Worm (Caenorhabditis elegans) whole organism, L1 larva: ENCODE data around the gene clc-28.

ENCODE experiments used
- C04F5.9 ChIP-seq: sonication (generic microtip); optimal IDR thresholded peaks from 2 replicates; lab custom pipeline; 2016; ENCODE audit warnings: missing genetic modification characterization, missing compliant biosample characterization
- C16A3.4 ChIP-seq: fragments of 150-350 bp; optimal IDR thresholded peaks from 2 replicates; lab custom pipeline; 2014; ENCODE audit warnings: missing biosample characterization, missing genetic modification characterization
- F16B12.6 ChIP-seq: fragments of 150-350 bp; optimal IDR thresholded peaks from 2 replicates; lab custom pipeline; 2014; ENCODE audit warnings: missing biosample characterization, missing genetic modification characterization
- Y116A8C.19 ChIP-seq: sonication (generic microtip); optimal IDR thresholded peaks from 2 replicates; lab custom pipeline; 2016; ENCODE audit warnings: missing compliant biosample characterization, missing genetic modification characterization, borderline replicate concordance
- aha-1 ChIP-seq: fragments of 150-350 bp; optimal IDR thresholded peaks from 2 replicates; lab custom pipeline; 2014; ENCODE audit warnings: missing biosample characterization, missing genetic modification characterization
- alr-1 ChIP-seq: fragments of 200-800 bp; sonication (Bioruptor generic); optimal IDR thresholded peaks from 2 replicates; lab custom pipeline; 2018; ENCODE audit warnings: borderline replicate concordance, mild to moderate bottlenecking, missing genetic modification characterization, missing compliant biosample characterization
- aly-2 ChIP-seq: fragments of 150-350 bp; optimal IDR thresholded peaks from 2 replicates; lab custom pipeline; 2014; ENCODE audit warnings: missing biosample characterization, missing genetic modification characterization
- ceh-82 ChIP-seq, 3 experiments: fragments of 150-350 bp in 1 of 3; sonication (generic microtip) in 2 of 3; optimal IDR thresholded peaks; 2 replicates each; lab custom pipeline; 2014 to 2017; ENCODE audit warnings: missing biosample characterization in 3 of 3, missing genetic modification characterization in 3 of 3
- ceh-88 ChIP-seq: fragments of 200-800 bp; sonication (Bioruptor generic); IDR thresholded peaks from 2 replicates; pipeline ENCODE4 v1.3.6; 2022; ENCODE audit warnings: missing genetic modification characterization, missing compliant biosample characterization
- ceh-90 ChIP-seq: sonication (generic microtip); optimal IDR thresholded peaks from 2 replicates; lab custom pipeline; 2016; ENCODE audit warnings: missing genetic modification characterization, missing compliant biosample characterization
- ces-1 ChIP-seq: fragments of 150-350 bp; optimal IDR thresholded peaks from 2 replicates; lab custom pipeline; 2014; ENCODE audit warnings: missing biosample characterization, missing genetic modification reagents, missing genetic modification characterization
- dsc-1 ChIP-seq: sonication (generic microtip); optimal IDR thresholded peaks from 2 replicates; lab custom pipeline; 2016; ENCODE audit warnings: mild to moderate bottlenecking, missing genetic modification characterization, missing compliant biosample characterization
- efl-1 ChIP-seq, 4 experiments: fragments of 150-350 bp; optimal IDR thresholded peaks in 3 of 4; peaks in 1 of 4; 1 replicate in 1 of 4; 2 replicates in 3 of 4; lab custom pipeline; 2014; ENCODE audit warnings: missing biosample characterization in 2 of 4, missing genetic modification characterization in 2 of 4, missing genetic modification reagents in 2 of 4
- efl-3 ChIP-seq: fragments of 200-800 bp; sonication (Bioruptor generic); optimal IDR thresholded peaks from 2 replicates; lab custom pipeline; 2018; ENCODE audit warnings: mild to moderate bottlenecking, missing genetic modification characterization, missing compliant biosample characterization
- elt-2 ChIP-seq: sonication (generic microtip); optimal IDR thresholded peaks from 2 replicates; lab custom pipeline; 2016; ENCODE audit warnings: missing genetic modification characterization, mild to moderate bottlenecking, inconsistent platforms, missing compliant biosample characterization, missing genetic modification reagents
- elt-3 ChIP-seq, 6 experiments: fragments of 150-350 bp in 1 of 6; sonication (generic microtip); optimal IDR thresholded peaks; 2 replicates each; lab custom pipeline; 2017 to 2018; ENCODE audit warnings: missing biosample characterization in 6 of 6, missing genetic modification characterization in 6 of 6, inconsistent platforms in 1 of 6
- fkh-10 ChIP-seq: sonication (generic microtip); optimal IDR thresholded peaks from 2 replicates; lab custom pipeline; 2017; ENCODE audit warnings: missing biosample characterization, missing genetic modification reagents, missing genetic modification characterization
- fkh-4 ChIP-seq: sonication (generic microtip); optimal IDR thresholded peaks from 2 replicates; lab custom pipeline; 2016; ENCODE audit warnings: missing compliant biosample characterization, missing genetic modification characterization, borderline replicate concordance
- fkh-8 ChIP-seq: sonication (generic microtip); optimal IDR thresholded peaks from 2 replicates; lab custom pipeline; 2016; ENCODE audit warnings: mild to moderate bottlenecking, missing genetic modification characterization, missing compliant biosample characterization
- grh-1 ChIP-seq: fragments of 200-800 bp; sonication (Bioruptor generic); IDR thresholded peaks from 2 replicates; pipeline ENCODE4 v1.3.6; 2022; ENCODE audit warnings: missing genetic modification reagents, missing genetic modification characterization, missing compliant biosample characterization
- hpl-2 ChIP-seq: fragments of 150-350 bp; optimal IDR thresholded peaks from 2 replicates; lab custom pipeline; 2014; ENCODE audit warnings: missing biosample characterization, missing genetic modification reagents, missing genetic modification characterization
- jun-1 ChIP-seq: fragments of 150-350 bp; optimal IDR thresholded peaks from 2 replicates; lab custom pipeline; 2014; ENCODE audit warnings: missing biosample characterization, missing genetic modification reagents, missing genetic modification characterization
- lin-13 ChIP-seq: fragments of 150-350 bp; optimal IDR thresholded peaks from 2 replicates; lab custom pipeline; 2014; ENCODE audit warnings: missing biosample characterization, missing genetic modification reagents, missing genetic modification characterization
- lin-14 ChIP-seq: fragments of 200-800 bp; sonication (Bioruptor generic); optimal IDR thresholded peaks from 2 replicates; lab custom pipeline; 2018; ENCODE audit warnings: mild to moderate bottlenecking, missing genetic modification characterization, moderate library complexity, missing compliant biosample characterization
- lin-39 ChIP-seq: fragments of 150-350 bp; optimal IDR thresholded peaks from 2 replicates; lab custom pipeline; 2014; ENCODE audit warnings: missing biosample characterization, missing genetic modification reagents, missing genetic modification characterization
- lir-3 ChIP-seq: sonication (generic microtip); optimal IDR thresholded peaks from 2 replicates; lab custom pipeline; 2016; ENCODE audit warnings: mild to moderate bottlenecking, missing genetic modification characterization, moderate library complexity, missing compliant biosample characterization; ENCODE audit not compliant: poor library complexity
- mab-9 ChIP-seq: fragments of 200-800 bp; sonication (Bioruptor generic); IDR thresholded peaks from 2 replicates; pipeline ENCODE4 v1.3.6; 2022; ENCODE audit warnings: missing genetic modification reagents, missing genetic modification characterization, missing compliant biosample characterization
- mdl-1 ChIP-seq, 2 experiments: fragments of 150-350 bp; optimal IDR thresholded peaks; 2 replicates each; lab custom pipeline; 2014 to 2017; ENCODE audit warnings: missing biosample characterization in 2 of 2, missing genetic modification characterization in 2 of 2, inconsistent platforms in 1 of 2
- mef-2 ChIP-seq: fragments of 150-350 bp; optimal IDR thresholded peaks from 2 replicates; lab custom pipeline; 2014; ENCODE audit warnings: missing biosample characterization, missing genetic modification characterization
- mep-1 ChIP-seq: fragments of 150-350 bp; optimal IDR thresholded peaks from 2 replicates; lab custom pipeline; 2014; ENCODE audit warnings: missing biosample characterization, missing genetic modification characterization
- nhr-11 ChIP-seq: fragments of 150-350 bp; optimal IDR thresholded peaks from 2 replicates; lab custom pipeline; 2014; ENCODE audit warnings: missing biosample characterization, missing genetic modification characterization
- nhr-12 ChIP-seq: sonication (generic microtip); optimal IDR thresholded peaks from 2 replicates; lab custom pipeline; 2017; ENCODE audit warnings: missing biosample characterization, missing genetic modification characterization
- nhr-19 ChIP-seq: fragments of 200-800 bp; sonication (Bioruptor generic); conservative IDR thresholded peaks from 2 replicates; pipeline ENCODE4 v1.3.6; 2022; ENCODE audit warnings: missing genetic modification characterization, missing compliant biosample characterization
- nhr-20 ChIP-seq: sonication (generic microtip); optimal IDR thresholded peaks from 2 replicates; lab custom pipeline; 2016; ENCODE audit warnings: mild to moderate bottlenecking, missing genetic modification characterization, missing compliant biosample characterization
- nhr-237 ChIP-seq: fragments of 150-350 bp; optimal IDR thresholded peaks from 2 replicates; lab custom pipeline; 2014; ENCODE audit warnings: missing biosample characterization, missing genetic modification characterization
- nhr-28 ChIP-seq: fragments of 150-350 bp; optimal IDR thresholded peaks from 2 replicates; lab custom pipeline; 2014; ENCODE audit warnings: missing biosample characterization, missing genetic modification characterization
- nhr-71 ChIP-seq: sonication (generic microtip); optimal IDR thresholded peaks from 2 replicates; lab custom pipeline; 2016; ENCODE audit warnings: mild to moderate bottlenecking, missing genetic modification characterization, moderate library complexity, missing compliant biosample characterization
- nhr-85 ChIP-seq: sonication (generic microtip); peaks from one replicate; lab custom pipeline; 2016; ENCODE audit warnings: missing genetic modification characterization, inconsistent platforms, missing compliant biosample characterization
- pax-3 ChIP-seq: fragments of 200-800 bp; sonication (Bioruptor generic); optimal IDR thresholded peaks from 2 replicates; lab custom pipeline; 2018; ENCODE audit warnings: mild to moderate bottlenecking, missing genetic modification characterization, moderate library complexity, missing compliant biosample characterization
- pqm-1 ChIP-seq: sonication (generic microtip); optimal IDR thresholded peaks from 3 replicates; lab custom pipeline; 2017; ENCODE audit warnings: missing biosample characterization, missing genetic modification characterization
- rnt-1 ChIP-seq: sonication (generic microtip); optimal IDR thresholded peaks from 2 replicates; lab custom pipeline; 2016; ENCODE audit warnings: mild to moderate bottlenecking, missing genetic modification characterization, moderate library complexity, missing compliant biosample characterization
- sox-4 ChIP-seq: sonication (generic microtip); optimal IDR thresholded peaks from 2 replicates; lab custom pipeline; 2016; ENCODE audit warnings: missing genetic modification characterization, missing compliant biosample characterization
- sptf-1 ChIP-seq: fragments of 150-350 bp; optimal IDR thresholded peaks from 2 replicates; lab custom pipeline; 2014; ENCODE audit warnings: missing biosample characterization, missing genetic modification characterization
- swsn-7 ChIP-seq: sonication (generic microtip); optimal IDR thresholded peaks from 2 replicates; lab custom pipeline; 2016; ENCODE audit warnings: missing genetic modification characterization, missing compliant biosample characterization
- tbx-2 ChIP-seq: sonication (generic microtip); optimal IDR thresholded peaks from 2 replicates; lab custom pipeline; 2016; ENCODE audit warnings: missing genetic modification characterization, missing compliant biosample characterization
- unc-130 ChIP-seq: fragments of 150-350 bp; optimal IDR thresholded peaks from 2 replicates; lab custom pipeline; 2017; ENCODE audit warnings: missing biosample characterization, missing genetic modification characterization, inconsistent platforms
- unc-62 ChIP-seq: fragments of 150-350 bp; optimal IDR thresholded peaks from 2 replicates; lab custom pipeline; 2014; ENCODE audit warnings: missing biosample characterization, missing genetic modification reagents, missing genetic modification characterization
- unc-98 ChIP-seq: fragments of 200-800 bp; sonication (Bioruptor generic); IDR thresholded peaks from 2 replicates; pipeline ENCODE4 v1.3.6; 2022; ENCODE audit warnings: missing genetic modification characterization, missing compliant biosample characterization
- xbp-1 ChIP-seq: sonication (generic microtip); optimal IDR thresholded peaks from 2 replicates; lab custom pipeline; 2016; ENCODE audit warnings: missing genetic modification characterization, missing compliant biosample characterization
- zag-1 ChIP-seq: fragments of 150-350 bp; optimal IDR thresholded peaks from 2 replicates; lab custom pipeline; 2014; ENCODE audit warnings: missing biosample characterization, missing genetic modification characterization
- ztf-11 ChIP-seq, 2 experiments: sonication (generic microtip); optimal IDR thresholded peaks; 2 replicates each; lab custom pipeline; 2016 to 2017; ENCODE audit warnings: missing genetic modification characterization in 2 of 2, missing biosample characterization in 1 of 2, missing compliant biosample characterization in 1 of 2
- ztf-4 ChIP-seq: fragments of 150-350 bp; optimal IDR thresholded peaks from 2 replicates; lab custom pipeline; 2014; ENCODE audit warnings: missing biosample characterization, missing genetic modification characterization

The clc-28 gene

DNA sequence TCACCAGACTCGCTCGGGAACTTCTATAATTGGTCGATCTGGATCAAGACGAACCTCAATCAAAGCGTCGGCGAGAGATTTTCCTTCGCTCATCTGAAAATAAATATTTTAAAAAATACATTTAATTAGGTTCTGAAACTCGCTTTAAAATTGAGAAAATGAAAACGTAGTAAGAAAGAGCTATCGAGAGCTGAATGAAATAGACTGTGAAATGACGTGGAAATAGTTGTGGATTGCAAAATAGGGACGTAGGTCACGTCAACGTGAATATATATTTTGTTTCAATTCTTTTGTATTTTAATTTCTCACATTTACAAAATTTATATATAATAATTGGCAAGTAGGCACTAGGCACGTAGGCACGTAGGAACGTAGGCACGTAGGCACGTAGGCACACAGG lies 4.8 kb downstream of the clc-28 start, which contains the start of gene ZC262.4:
TSS of gene ZC262.4 (minus strand) at position 101 of the 400 bp plus-strand sequence.
- TF ChIP-seq tbx-2 (no peak), aly-2 (tag; lab: Kevin White, UChicago) (no peak), nhr-19 (GFP tag; lab: Robert Waterston, UW) (no peak), mef-2 (no peak), xbp-1 (tag; lab: Kevin White, UChicago) (no peak), Y116A8C.19 (no peak), efl-1 (optimal IDR thresholded peaks at IDR 0.05; lab: Kevin White, UChicago) (no peak), efl-1 (GFP tag; optimal IDR thresholded peaks at IDR 0.05 in 1 of 2; lab: Kevin White, UChicago) (no peak), ceh-88 (GFP tag; lab: Robert Waterston, UW) (no peak), swsn-7 (tag; lab: Kevin White, UChicago) (no peak), nhr-28 (tag; lab: Kevin White, UChicago) (no peak)
- TF ChIP-seq, all 84 proteins: peak for 0

DNA sequence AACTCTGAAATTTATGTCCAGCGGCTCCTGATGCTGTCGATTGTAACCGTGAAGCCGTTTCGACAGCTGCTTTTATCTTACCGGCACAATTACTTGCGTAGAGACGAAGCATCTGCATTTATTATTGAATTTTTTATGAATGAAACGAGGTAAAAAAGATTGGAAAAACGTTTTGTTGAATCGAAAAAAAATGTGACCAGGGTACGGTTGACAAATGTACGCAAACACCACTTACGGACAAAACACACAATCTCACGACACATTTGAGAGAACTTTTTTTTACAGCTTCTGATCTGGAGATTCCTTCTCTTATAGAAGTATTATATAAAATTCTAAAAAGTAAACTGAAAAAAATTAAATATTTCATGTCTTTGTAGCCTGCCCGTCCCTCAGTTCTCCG lies 7.5 kb downstream of the clc-28 start, which contains the start of the genes mrps-18A and ZC262.2:
TSS of gene mrps-18A (minus strand) at position 141 of the 400 bp plus-strand sequence.
TSS of gene ZC262.2 (plus strand) at position 284 of the 400 bp plus-strand sequence.
- no peak for TF ChIP-seq alr-1 (tag; lab: Kevin White, UChicago)
- no peak for TF ChIP-seq ztf-4
- no peak for TF ChIP-seq nhr-237 (tag; lab: Kevin White, UChicago)
- no peak for TF ChIP-seq fkh-4
- no peak for TF ChIP-seq sox-4 (tag; lab: Kevin White, UChicago)
- TF ChIP-seq lir-3 (tag; lab: Kevin White, UChicago), result no peak
- no peak for TF ChIP-seq pqm-1
- TF ChIP-seq mab-9 (GFP tag; lab: Robert Waterston, UW), result no peak
- TF ChIP-seq fkh-10 (GFP tag; lab: Kevin White, UChicago), result no peak
- peak; percentile 66 for TF ChIP-seq mep-1 (tag; lab: Kevin White, UChicago)
- TF ChIP-seq mdl-1 (tag; optimal IDR thresholded peaks at IDR 0.05; lab: Kevin White, UChicago), result no peak
- TF ChIP-seq elt-3 (tag; optimal IDR thresholded peaks at IDR 0.05; lab: Kevin White, UChicago), result peak in 1 of 6 experiments; percentile 25
- peak; percentile 55 for TF ChIP-seq unc-130 (tag; lab: Kevin White, UChicago)
- no peak for TF ChIP-seq unc-62 (GFP tag; lab: Kevin White, UChicago)
- no peak for TF ChIP-seq lin-39
- no peak for TF ChIP-seq lin-14 (GFP tag; lab: Kevin White, UChicago)
- peak; percentile 10 for TF ChIP-seq rnt-1 (tag; lab: Kevin White, UChicago)
- TF ChIP-seq ceh-82 (tag; optimal IDR thresholded peaks at IDR 0.05; lab: Kevin White, UChicago), result peak in 1 of 3 experiments; percentile 28
- no peak for TF ChIP-seq nhr-19 (GFP tag; lab: Robert Waterston, UW)
- no peak for TF ChIP-seq C16A3.4 (tag; lab: Kevin White, UChicago)
- no peak for TF ChIP-seq nhr-20 (tag; lab: Kevin White, UChicago)
- no peak for TF ChIP-seq unc-98 (GFP tag; lab: Robert Waterston, UW)
- TF ChIP-seq elt-2, result no peak
- TF ChIP-seq ztf-11 (tag; optimal IDR thresholded peaks at IDR 0.05; lab: Kevin White, UChicago), result no peak
- TF ChIP-seq pax-3 (tag; lab: Kevin White, UChicago), result no peak
- TF ChIP-seq grh-1 (GFP tag; lab: Robert Waterston, UW), result no peak
- no peak for TF ChIP-seq dsc-1 (tag; lab: Kevin White, UChicago)
- TF ChIP-seq ces-1 (GFP tag; lab: Kevin White, UChicago), result no peak
- TF ChIP-seq jun-1 (tag; lab: Kevin White, UChicago), result no peak
- TF ChIP-seq efl-3 (GFP tag; lab: Kevin White, UChicago), result no peak
- peak; percentile 0 for TF ChIP-seq tbx-2
- peak; percentile 24 for TF ChIP-seq nhr-71
- no peak for TF ChIP-seq zag-1 (tag; lab: Kevin White, UChicago)
- peak; percentile 83 for TF ChIP-seq F16B12.6
- TF ChIP-seq nhr-85 (tag; lab: Kevin White, UChicago), result no peak
- TF ChIP-seq nhr-12 (tag; lab: Kevin White, UChicago), result no peak
- peak; percentile 27 for TF ChIP-seq C04F5.9 (tag; lab: Kevin White, UChicago)
- TF ChIP-seq ceh-90 (tag; lab: Kevin White, UChicago), result no peak
- TF ChIP-seq nhr-11 (tag; lab: Kevin White, UChicago), result no peak
- TF ChIP-seq hpl-2 (GFP tag; lab: Kevin White, UChicago), result no peak
- TF ChIP-seq sptf-1, result no peak
- TF ChIP-seq aha-1 (tag; lab: Kevin White, UChicago), result no peak
- TF ChIP-seq fkh-8 (tag; lab: Kevin White, UChicago), result no peak
- no peak for TF ChIP-seq lin-13 (GFP tag; lab: Kevin White, UChicago)
